Fruit fly (Drosophila melanogaster) whole organism, prepupa: ENCODE results near the gene CG6310.

Experiments used
- CG10669 ChIP-seq: fragments of 200-800 bp; sonication (Bioruptor generic); optimal IDR thresholded peaks from 3 replicates; lab custom pipeline; 2018; ENCODE audit warnings: missing biosample characterization, mild to moderate bottlenecking, missing genetic modification characterization, moderate library complexity
- CG11762 ChIP-seq: fragments of 200-800 bp; sonication (Bioruptor generic); optimal IDR thresholded peaks from 3 replicates; lab custom pipeline; 2016; ENCODE audit warnings: missing biosample characterization, missing genetic modification characterization; ENCODE audit not compliant: insufficient read depth
- CG15336 ChIP-seq: fragments of 200-800 bp; sonication (Bioruptor generic); IDR thresholded peaks from 2 replicates; pipeline ENCODE4 v1.3.6; 2022; ENCODE audit warnings: missing biosample characterization, missing genetic modification characterization
- CG3032 ChIP-seq: fragments of 200-800 bp; optimal IDR thresholded peaks from 2 replicates; lab custom pipeline; 2019; ENCODE audit warnings: missing biosample characterization, mild to moderate bottlenecking, missing genetic modification characterization, moderate library complexity
- CG31627 ChIP-seq: fragments of 200-800 bp; sonication (Bioruptor generic); optimal IDR thresholded peaks from 3 replicates; lab custom pipeline; 2016; ENCODE audit warnings: missing biosample characterization, missing genetic modification characterization
- CG32006 ChIP-seq: fragments of 200-800 bp; sonication (Bioruptor generic); optimal IDR thresholded peaks from 3 replicates; lab custom pipeline; 2017; ENCODE audit warnings: missing biosample characterization, mild to moderate bottlenecking, missing genetic modification characterization
- CG3919 ChIP-seq: fragments of 200-800 bp; sonication (Bioruptor generic); optimal IDR thresholded peaks from 3 replicates; lab custom pipeline; 2016; ENCODE audit warnings: missing biosample characterization, missing genetic modification characterization
- CG6163 ChIP-seq: fragments of 200-800 bp; sonication (Bioruptor generic); IDR thresholded peaks from 3 replicates; pipeline ENCODE4 v1.3.6; 2022; ENCODE audit warnings: missing biosample characterization, missing genetic modification characterization
- CG6792 ChIP-seq: fragments of 200-800 bp; sonication (Bioruptor generic); optimal IDR thresholded peaks from 3 replicates; lab custom pipeline; 2016; ENCODE audit warnings: missing biosample characterization, missing genetic modification characterization
- CG6854 ChIP-seq: fragments of 200-800 bp; sonication (Bioruptor generic); optimal IDR thresholded peaks from 2 replicates; lab custom pipeline; 2017; ENCODE audit warnings: missing biosample characterization, mild to moderate bottlenecking, missing genetic modification characterization
- CG8632 ChIP-seq: fragments of 200-800 bp; sonication (Bioruptor generic); optimal IDR thresholded peaks from 3 replicates; lab custom pipeline; 2016; ENCODE audit warnings: missing biosample characterization, missing genetic modification characterization
- CG9139 ChIP-seq: fragments of 200-800 bp; sonication (Bioruptor generic); optimal IDR thresholded peaks from 3 replicates; lab custom pipeline; 2017; ENCODE audit warnings: missing biosample characterization, mild to moderate bottlenecking, missing genetic modification characterization
- Eip78C ChIP-seq: fragments of 200-800 bp; sonication (Bioruptor generic); peaks from one replicate; lab custom pipeline; 2016; ENCODE audit warnings: missing biosample characterization, missing genetic modification characterization
- Eip93F ChIP-seq: fragments of 200-800 bp; sonication (Bioruptor generic); optimal IDR thresholded peaks from 2 replicates; lab custom pipeline; 2016; ENCODE audit warnings: missing biosample characterization, mild to moderate bottlenecking, missing genetic modification characterization
- Ets21C ChIP-seq: fragments of 200-800 bp; sonication (Bioruptor generic); optimal IDR thresholded peaks from 3 replicates; lab custom pipeline; 2016; ENCODE audit warnings: missing biosample characterization, missing genetic modification characterization
- Ets96B ChIP-seq: fragments of 200-800 bp; optimal IDR thresholded peaks from 2 replicates; lab custom pipeline; 2019; ENCODE audit warnings: missing biosample characterization, mild to moderate bottlenecking, missing genetic modification characterization, moderate library complexity
- Hr39 ChIP-seq: fragments of 200-800 bp; sonication (Bioruptor generic); optimal IDR thresholded peaks from 2 replicates; lab custom pipeline; 2016; ENCODE audit warnings: missing biosample characterization, missing genetic modification characterization
- Hr4 ChIP-seq: fragments of 200-800 bp; sonication (Bioruptor generic); optimal IDR thresholded peaks from 3 replicates; lab custom pipeline; 2016; ENCODE audit warnings: missing biosample characterization, missing genetic modification characterization
- Lpt ChIP-seq: fragments of 200-800 bp; sonication (Bioruptor generic); optimal IDR thresholded peaks from 3 replicates; lab custom pipeline; 2016; ENCODE audit warnings: missing biosample characterization, missing genetic modification characterization
- OdsH ChIP-seq: fragments of 200-800 bp; sonication (Bioruptor generic); optimal IDR thresholded peaks from 3 replicates; lab custom pipeline; 2016; ENCODE audit warnings: missing biosample characterization, missing genetic modification characterization
- Smox ChIP-seq: fragments of 200-800 bp; sonication (Bioruptor generic); optimal IDR thresholded peaks from 3 replicates; lab custom pipeline; 2016; ENCODE audit warnings: missing biosample characterization, missing genetic modification characterization
- Sox14 ChIP-seq: fragments of 200-800 bp; sonication (Bioruptor generic); optimal IDR thresholded peaks from 3 replicates; lab custom pipeline; 2016; ENCODE audit warnings: missing biosample characterization, missing genetic modification characterization
- Sox15 ChIP-seq: fragments of 200-800 bp; sonication (Bioruptor generic); optimal IDR thresholded peaks from 3 replicates; lab custom pipeline; 2016; ENCODE audit warnings: missing biosample characterization, missing genetic modification characterization
- acj6 ChIP-seq: fragments of 200-800 bp; sonication (Bioruptor generic); optimal IDR thresholded peaks from 3 replicates; lab custom pipeline; 2016; ENCODE audit warnings: missing biosample characterization, missing genetic modification characterization
- dac ChIP-seq: fragments of 200-800 bp; sonication (Bioruptor generic); optimal IDR thresholded peaks from 2 replicates; lab custom pipeline; 2017; ENCODE audit warnings: missing biosample characterization, mild to moderate bottlenecking, missing genetic modification characterization
- fd59A ChIP-seq: fragments of 200-800 bp; sonication (Bioruptor generic); optimal IDR thresholded peaks from 2 replicates; lab custom pipeline; 2017; ENCODE audit warnings: missing biosample characterization, mild to moderate bottlenecking, missing genetic modification characterization, missing genetic modification reagents
- fd85E ChIP-seq: fragments of 200-800 bp; sonication (Bioruptor generic); optimal IDR thresholded peaks from 3 replicates; lab custom pipeline; 2016; ENCODE audit warnings: missing biosample characterization, missing genetic modification characterization
- lz ChIP-seq: fragments of 200-800 bp; sonication (Bioruptor generic); optimal IDR thresholded peaks from 3 replicates; lab custom pipeline; 2016; ENCODE audit warnings: missing biosample characterization, missing genetic modification characterization
- net ChIP-seq: fragments of 200-800 bp; sonication (Bioruptor generic); optimal IDR thresholded peaks from 3 replicates; lab custom pipeline; 2016; ENCODE audit warnings: missing biosample characterization, missing genetic modification characterization
- pdm3 ChIP-seq: fragments of 200-800 bp; sonication (Bioruptor generic); optimal IDR thresholded peaks from 3 replicates; lab custom pipeline; 2016; ENCODE audit warnings: missing biosample characterization, missing genetic modification characterization
- salr ChIP-seq, 2 experiments: fragments of 200-800 bp; sonication (Bioruptor generic); optimal IDR thresholded peaks; 3 replicates each; lab custom pipeline; 2016 to 2018; ENCODE audit warnings: missing biosample characterization in 2 of 2, missing genetic modification characterization in 2 of 2, mild to moderate bottlenecking in 1 of 2
- ss ChIP-seq, 2 experiments: fragments of 200-800 bp; sonication (Bioruptor generic); optimal IDR thresholded peaks; 2 replicates in 1 of 2; 3 replicates in 1 of 2; lab custom pipeline; 2017 to 2018; ENCODE audit warnings: mild to moderate bottlenecking in 2 of 2, missing biosample characterization in 2 of 2, missing genetic modification characterization in 2 of 2, moderate library complexity in 1 of 2
- svp ChIP-seq: fragments of 200-800 bp; sonication (Bioruptor generic); peaks from one replicate; lab custom pipeline; 2016; ENCODE audit warnings: missing biosample characterization, missing genetic modification characterization
- topi ChIP-seq: fragments of 200-800 bp; sonication (Bioruptor generic); optimal IDR thresholded peaks from 3 replicates; lab custom pipeline; 2016; ENCODE audit warnings: missing biosample characterization, missing genetic modification characterization
- vri ChIP-seq: fragments of 200-800 bp; sonication (Bioruptor generic); optimal IDR thresholded peaks from 3 replicates; lab custom pipeline; 2016; ENCODE audit warnings: missing biosample characterization, mild to moderate bottlenecking, missing genetic modification characterization

The CG6310 gene

dm6 chr3L:11113198-11114197 is 43.8 kb upstream of the CG6310 start, which contains the start of gene Sod1 (continued):
- TF ChIP-seq CG10669 (peak; percentile 68), OdsH (GFP tag; lab: Kevin White, UChicago) (no peak), salr (GFP tag; optimal IDR thresholded peaks at IDR 0.05; lab: Kevin White, UChicago) (peak in 1 of 2 experiments; percentile 47), CG11762 (peak; percentile 34), net (GFP tag; lab: Kevin White, UChicago) (no peak), CG3919 (GFP tag; lab: Kevin White, UChicago) (no peak), Hr4 (GFP tag; lab: Kevin White, UChicago) (peak; percentile 59), CG3032 (tag; lab: Kevin White, UChicago) (no peak), Lpt (GFP tag; lab: Kevin White, UChicago) (peak; percentile 19), vri (no peak), Sox14 (GFP tag; lab: Kevin White, UChicago) (peak; percentile 58), Ets96B (peak; percentile 26), CG32006 (GFP tag; lab: Kevin White, UChicago) (no peak), CG15336 (GFP tag; lab: Robert Waterston, UW) (peak; percentile 48; the same call in 1 of the 2 replicates), Eip93F (GFP tag; lab: Kevin White, UChicago) (peak; percentile 5), Sox15 (GFP tag; lab: Kevin White, UChicago) (no peak), CG6854 (GFP tag; lab: Kevin White, UChicago) (peak; percentile 91), pdm3 (GFP tag; lab: Kevin White, UChicago) (no peak), CG8632 (GFP tag; lab: Kevin White, UChicago) (no peak), acj6 (no peak)

- no peak for TF ChIP-seq CG31627
- TF ChIP-seq dac, result no peak
- no peak for TF ChIP-seq CG3032 (tag; lab: Kevin White, UChicago)
- no peak for TF ChIP-seq svp (GFP tag; lab: Kevin White, UChicago)
- no peak for TF ChIP-seq Sox15 (GFP tag; lab: Kevin White, UChicago)
- TF ChIP-seq OdsH (GFP tag; lab: Kevin White, UChicago), result no peak
- no peak for TF ChIP-seq Hr39 (GFP tag; lab: Kevin White, UChicago)
- TF ChIP-seq Lpt (GFP tag; lab: Kevin White, UChicago), result no peak
- no peak for TF ChIP-seq Eip78C (GFP tag; lab: Kevin White, UChicago)
- no peak for TF ChIP-seq Ets21C (GFP tag; lab: Kevin White, UChicago)
- no peak for TF ChIP-seq fd59A (GFP tag; lab: Kevin White, UChicago)
- no peak for TF ChIP-seq CG8632 (GFP tag; lab: Kevin White, UChicago)
- no peak for TF ChIP-seq CG6163
- TF ChIP-seq fd85E, result no peak
- TF ChIP-seq Smox, result no peak
- TF ChIP-seq lz, result no peak
- no peak for TF ChIP-seq ss (GFP tag; optimal IDR thresholded peaks at IDR 0.05; lab: Kevin White, UChicago)
- TF ChIP-seq topi (GFP tag; lab: Kevin White, UChicago), result no peak
- TF ChIP-seq acj6, result no peak
- no peak for TF ChIP-seq CG9139 (GFP tag; lab: Kevin White, UChicago)
Measured at dm6 chr3L:11112427-11112826, 42.8 kb upstream of the CG6310 start.

- TF ChIP-seq Sox14 (GFP tag; lab: Kevin White, UChicago) (peak; percentile 6), CG6792 (no peak)
Measured at dm6 chr3L:11109454-11109853, 39.8 kb upstream of the CG6310 start, which contains the start of the genes CG34012 and emei. TSS of gene CG34012 (minus strand) at chr3L:11109505. TSS of gene emei (plus strand) at chr3L:11109690.
